Worm (Caenorhabditis elegans) whole organism, L2 larva: ENCODE measurements around the gene C15B12.1.

Experiments used
- F13H6.1 ChIP-seq: sonication (generic microtip); optimal IDR thresholded peaks from 2 replicates; lab custom pipeline; 2016; ENCODE audit warnings: missing genetic modification characterization, missing compliant biosample characterization
- crh-2 ChIP-seq: sonication (generic microtip); optimal IDR thresholded peaks from 2 replicates; lab custom pipeline; 2017; ENCODE audit warnings: missing biosample characterization, missing genetic modification characterization
- fos-1 ChIP-seq: fragments of 150-350 bp; optimal IDR thresholded peaks from 2 replicates; lab custom pipeline; 2014; ENCODE audit warnings: missing biosample characterization, missing genetic modification characterization
- gmeb-1 ChIP-seq: fragments of 150-350 bp; optimal IDR thresholded peaks from 2 replicates; lab custom pipeline; 2014; ENCODE audit warnings: missing biosample characterization, missing genetic modification characterization
- sma-9 ChIP-seq, 2 experiments: fragments of 150-350 bp in 1 of 2; sonication (generic microtip) in 1 of 2; optimal IDR thresholded peaks; 2 replicates each; lab custom pipeline; 2014 to 2016; ENCODE audit warnings: missing genetic modification characterization in 2 of 2, mild to moderate bottlenecking in 1 of 2, missing biosample characterization in 1 of 2, missing compliant biosample characterization in 1 of 2, missing genetic modification reagents in 1 of 2, moderate library complexity in 1 of 2
- snpc-4 ChIP-seq: fragments of 150-350 bp; optimal IDR thresholded peaks from 2 replicates; lab custom pipeline; 2014; ENCODE audit warnings: missing biosample characterization, missing genetic modification characterization

The C15B12.1 gene

ce11 chrX:6522634-6523070 is 46.0 kb downstream of the C15B12.1 start:
- peak; percentile 30 for TF ChIP-seq sma-9 (GFP tag; optimal IDR thresholded peaks at IDR 0.05; lab: Kevin White, UChicago)
- TF ChIP-seq sma-9 (tag; optimal IDR thresholded peaks at IDR 0.05; lab: Kevin White, UChicago): no peak
- no peak for TF ChIP-seq snpc-4
- TF ChIP-seq F13H6.1 (tag; lab: Kevin White, UChicago): peak; percentile 49
- peak; percentile 22 for TF ChIP-seq crh-2 (tag; lab: Kevin White, UChicago)
- TF ChIP-seq gmeb-1: peak; percentile 41
- peak; percentile 37 for TF ChIP-seq fos-1 (tag; lab: Kevin White, UChicago)
- TF ChIP-seq, all 48 proteins: peak for 5
